Worm (Caenorhabditis elegans): ENCODE data around the gene T20B12.7.

T20B12.7 gene

ce11 chrIII:7374681-7375271 is 4.1 kb downstream of the T20B12.7 start, which contains the start of gene mml-1:
Gene mml-1 (minus strand): TSS chrIII:7374731.
- TF ChIP-seq dve-1 (tag; optimal IDR thresholded peaks at IDR 0.05; ENCODE audit: insufficient read depth) (no peak), ceh-82 (tag; optimal IDR thresholded peaks at IDR 0.05) (no peak), lin-38 (GFP tag; IDR thresholded peaks at IDR 0.05) (0 out of 2 replicates have a peak, but pooled peaks have one; percentile 11), cey-2 (tag; optimal IDR thresholded peaks at IDR 0.05; ENCODE audit: borderline replicate concordance, insufficient read depth) (no peak), zfp-3 (GFP tag; conservative IDR thresholded peaks at IDR 0.05) (0 out of 2 replicates have a peak, but pooled peaks have one; percentile 11), lsy-2 (tag; optimal IDR thresholded peaks at IDR 0.05) (peak in 1 of 2 experiments; percentile 15), T26A8.4 (GFP tag; IDR thresholded peaks at IDR 0.05) (peak; percentile 20; the same call in 1 of the 2 replicates), hlh-30 (tag; optimal IDR thresholded peaks at IDR 0.05; ENCODE audit: insufficient read depth) (peak; percentile 87), hlh-11 (tag; optimal IDR thresholded peaks at IDR 0.05) (peak; percentile 37), nhr-25 (tag; optimal IDR thresholded peaks at IDR 0.05; ENCODE audit: borderline replicate concordance, insufficient read depth) (no peak), set-16 (GFP tag; IDR thresholded peaks at IDR 0.05) (no peak), Y5F2A.4 (GFP tag; optimal IDR thresholded peaks at IDR 0.05) (no peak), zfp-2 (tag; optimal IDR thresholded peaks at IDR 0.05) (no peak), ces-1 (GFP tag; optimal IDR thresholded peaks at IDR 0.05) (no peak), F44E2.7 (GFP tag; IDR thresholded peaks at IDR 0.05) (no peak), T20F7.1 (GFP tag; optimal IDR thresholded peaks at IDR 0.05) (no peak), ceh-32 (tag; optimal IDR thresholded peaks at IDR 0.05; ENCODE audit: poor library complexity) (no peak), nhr-41 (GFP tag; IDR thresholded peaks at IDR 0.05) (no peak), R02D3.7 (tag; optimal IDR thresholded peaks at IDR 0.05) (no peak), egl-27 (tag; optimal IDR thresholded peaks at IDR 0.05) (no peak), ctbp-1 (GFP tag; IDR thresholded peaks at IDR 0.05) (no peak), ZK546.5 (tag; optimal IDR thresholded peaks at IDR 0.05) (no peak), hmg-1.1 (GFP tag; IDR thresholded peaks at IDR 0.05) (no peak), ceh-28 (tag; optimal IDR thresholded peaks at IDR 0.05) (no peak), dmd-6 (GFP tag; IDR thresholded peaks at IDR 0.05) (peak; percentile 12; the same call in 1 of the 2 replicates), ZK337.2 (GFP tag; IDR thresholded peaks at IDR 0.05) (no peak), dpl-1 (GFP tag; optimal IDR thresholded peaks at IDR 0.05) (no peak), php-3 (GFP tag; IDR thresholded peaks at IDR 0.05) (no peak), unc-62 (GFP tag; optimal IDR thresholded peaks at IDR 0.05 in 1 of 2) (peak in 1 of 2 experiments; percentile 24), unc-62 (tag; optimal IDR thresholded peaks at IDR 0.05) (no peak), mep-1 (tag; optimal IDR thresholded peaks at IDR 0.05) (peak; percentile 9), mes-2 (tag; optimal IDR thresholded peaks at IDR 0.05; ENCODE audit: poor library complexity, severe bottlenecking) (no peak), nhr-10 (tag; optimal IDR thresholded peaks at IDR 0.05) (no peak), ztf-7 (tag; optimal IDR thresholded peaks at IDR 0.05) (no peak), nhr-111 (GFP tag; optimal IDR thresholded peaks at IDR 0.05) (no peak), daf-16 (GFP tag; optimal IDR thresholded peaks at IDR 0.05) (no peak), daf-16 (tag; optimal IDR thresholded peaks at IDR 0.05) (peak; percentile 3), pqm-1 (tag; optimal IDR thresholded peaks at IDR 0.05) (no peak)

ce11 chrIII:7373802-7374435 is 4.9 kb downstream of the T20B12.7 start:
- TF ChIP-seq cey-2 (tag; optimal IDR thresholded peaks at IDR 0.05; ENCODE audit: borderline replicate concordance, insufficient read depth) (no peak), zip-11 (GFP tag; IDR thresholded peaks at IDR 0.05) (no peak), arid-1 (GFP tag; conservative IDR thresholded peaks at IDR 0.05) (0 out of 2 replicates have a peak, but pooled peaks have one; percentile 14), egl-43 (GFP tag; IDR thresholded peaks at IDR 0.05) (0 out of 2 replicates have a peak, but pooled peaks have one; percentile 22), Y48G9A.11 (GFP tag; IDR thresholded peaks at IDR 0.05) (no peak), F10B5.3 (tag; optimal IDR thresholded peaks at IDR 0.05) (no peak), pha-4 (GFP tag; IDR thresholded peaks at IDR 0.05) (no peak; the same call in 1 of the 2 replicates), pha-4 (tag; optimal IDR thresholded peaks at IDR 0.05) (no peak), T20F7.1 (GFP tag; optimal IDR thresholded peaks at IDR 0.05) (no peak), jun-1 (tag; optimal IDR thresholded peaks at IDR 0.05) (no peak), nhr-42 (GFP tag; IDR thresholded peaks at IDR 0.05) (0 out of 2 replicates have a peak, but pooled peaks have one; percentile 37), T26A8.4 (GFP tag; IDR thresholded peaks at IDR 0.05) (peak; percentile 90), ctbp-1 (GFP tag; IDR thresholded peaks at IDR 0.05) (0 out of 2 replicates have a peak, but pooled peaks have one; percentile 19), aha-1 (tag) (no peak)
